Fruit fly (Drosophila melanogaster) whole organism, embryonic: ENCODE measurements around the gene CG10512.

Source experiments
- Adf1 ChIP-seq: fragments of 200-800 bp; sonication (Bioruptor generic); IDR thresholded peaks from 2 replicates; pipeline ENCODE4 v1.3.6; 2022; ENCODE audit warnings: missing biosample characterization, missing genetic modification characterization
- Asciz ChIP-seq: fragments of 200-800 bp; sonication (Bioruptor generic); optimal IDR thresholded peaks from 2 replicates; lab custom pipeline; 2017; ENCODE audit warnings: missing biosample characterization, mild to moderate bottlenecking, missing genetic modification characterization, missing genetic modification reagents
- B-H2 ChIP-seq: fragments of 200-800 bp; sonication (Bioruptor generic); optimal IDR thresholded peaks from 2 replicates; lab custom pipeline; 2018; ENCODE audit warnings: missing biosample characterization, mild to moderate bottlenecking, missing genetic modification characterization
- CG11398 ChIP-seq: fragments of 200-800 bp; sonication (Bioruptor generic); optimal IDR thresholded peaks from 2 replicates; lab custom pipeline; 2016; ENCODE audit warnings: missing biosample characterization, missing genetic modification characterization
- CG1233 ChIP-seq: fragments of 200-800 bp; sonication (Bioruptor generic); optimal IDR thresholded peaks from 4 replicates; lab custom pipeline; 2018; ENCODE audit warnings: missing biosample characterization, mild to moderate bottlenecking, missing genetic modification characterization
- CG13296 ChIP-seq: fragments of 200-800 bp; sonication (Bioruptor generic); optimal IDR thresholded peaks from 3 replicates; lab custom pipeline; 2018; ENCODE audit warnings: missing biosample characterization, mild to moderate bottlenecking, missing genetic modification characterization
- CG14050 ChIP-seq: fragments of 200-800 bp; sonication (Bioruptor generic); IDR thresholded peaks from 3 replicates; pipeline ENCODE4 v1.3.6; 2022; ENCODE audit warnings: missing biosample characterization, missing genetic modification characterization
- CG14667 ChIP-seq: fragments of 200-800 bp; sonication (Bioruptor generic); IDR thresholded peaks from 2 replicates; pipeline ENCODE4 v1.3.6; 2022; ENCODE audit warnings: missing biosample characterization, missing genetic modification characterization
- CG15514 ChIP-seq: fragments of 200-800 bp; sonication (Bioruptor generic); optimal IDR thresholded peaks from 3 replicates; lab custom pipeline; 2017; ENCODE audit warnings: missing biosample characterization, missing genetic modification characterization, mild to moderate bottlenecking, moderate library complexity, missing genetic modification reagents
- CG15696 ChIP-seq: fragments of 200-800 bp; sonication (Bioruptor generic); optimal IDR thresholded peaks from 2 replicates; lab custom pipeline; 2019; ENCODE audit warnings: missing biosample characterization, mild to moderate bottlenecking, missing genetic modification characterization, moderate library complexity
- CG17328 ChIP-seq: fragments of 200-800 bp; sonication (Bioruptor generic); IDR thresholded peaks from 2 replicates; pipeline ENCODE4 v1.3.6; 2022; ENCODE audit warnings: missing biosample characterization, missing genetic modification characterization
- CG17612 ChIP-seq: fragments of 200-800 bp; sonication (Bioruptor generic); IDR thresholded peaks from 2 replicates; pipeline ENCODE4 v1.3.6; 2022; ENCODE audit warnings: missing biosample characterization, missing genetic modification characterization
- CG18011 ChIP-seq: fragments of 200-800 bp; sonication (Bioruptor generic); optimal IDR thresholded peaks from 2 replicates; lab custom pipeline; 2017; ENCODE audit warnings: missing biosample characterization, missing genetic modification characterization, mild to moderate bottlenecking, moderate library complexity, missing genotype
- CG2199 ChIP-seq: fragments of 200-800 bp; sonication (Bioruptor generic); IDR thresholded peaks from 3 replicates; pipeline ENCODE4 v1.3.6; 2022; ENCODE audit warnings: missing biosample characterization, missing genetic modification characterization
- CG31441 ChIP-seq: fragments of 200-800 bp; sonication (Bioruptor generic); IDR thresholded peaks from 2 replicates; pipeline ENCODE4 v1.3.6; 2022; ENCODE audit warnings: missing biosample characterization, missing genetic modification characterization
- CG33557 ChIP-seq: fragments of 200-800 bp; sonication (Bioruptor generic); optimal IDR thresholded peaks from 2 replicates; lab custom pipeline; 2019; ENCODE audit warnings: missing biosample characterization, mild to moderate bottlenecking, missing genetic modification characterization, moderate library complexity
- CG6765 ChIP-seq: fragments of 200-800 bp; sonication (Bioruptor generic); optimal IDR thresholded peaks from 3 replicates; lab custom pipeline; 2017; ENCODE audit warnings: missing biosample characterization, mild to moderate bottlenecking, missing genetic modification characterization
- CG6854 ChIP-seq: fragments of 200-800 bp; sonication (Bioruptor generic); optimal IDR thresholded peaks from 3 replicates; lab custom pipeline; 2017; ENCODE audit warnings: missing biosample characterization, mild to moderate bottlenecking, missing genetic modification characterization
- CG7963 ChIP-seq: fragments of 200-800 bp; sonication (Bioruptor generic); IDR thresholded peaks from 3 replicates; pipeline ENCODE4 v1.3.6; 2022; ENCODE audit warnings: missing biosample characterization, missing genetic modification characterization; ENCODE audit not compliant: partially characterized antibody
- CHES-1-like ChIP-seq: fragments of 200-800 bp; sonication (Bioruptor generic); optimal IDR thresholded peaks from 2 replicates; lab custom pipeline; 2016; ENCODE audit warnings: missing biosample characterization, missing genetic modification characterization
- D19B ChIP-seq: fragments of 200-800 bp; sonication (Bioruptor generic); optimal IDR thresholded peaks from 2 replicates; lab custom pipeline; 2017; ENCODE audit warnings: missing biosample characterization, mild to moderate bottlenecking, missing genetic modification characterization
- Deaf1 ChIP-seq: fragments of 200-800 bp; optimal IDR thresholded peaks from 3 replicates; lab custom pipeline; 2019; ENCODE audit warnings: missing biosample characterization, mild to moderate bottlenecking, missing genetic modification characterization, moderate library complexity
- Dref ChIP-seq: fragments of 200-800 bp; sonication (Bioruptor generic); IDR thresholded peaks from 2 replicates; pipeline ENCODE4 v1.3.6; 2022; ENCODE audit warnings: missing biosample characterization, missing genetic modification characterization
- Ets97D ChIP-seq: fragments of 200-800 bp; sonication (Bioruptor generic); optimal IDR thresholded peaks from 3 replicates; lab custom pipeline; 2016; ENCODE audit warnings: missing biosample characterization, missing genetic modification characterization
- GATAe ChIP-seq: fragments of 200-800 bp; sonication (Bioruptor generic); conservative IDR thresholded peaks from 2 replicates; pipeline ENCODE4 v1.3.6; 2022; ENCODE audit warnings: missing biosample characterization, missing genetic modification characterization
- H15 ChIP-seq: fragments of 200-800 bp; sonication (Bioruptor generic); IDR thresholded peaks from 3 replicates; pipeline ENCODE4 v1.3.6; 2022; ENCODE audit warnings: missing biosample characterization, missing genetic modification characterization
- Hr3 ChIP-seq: fragments of 200-800 bp; sonication (Bioruptor generic); optimal IDR thresholded peaks from 3 replicates; lab custom pipeline; 2016; ENCODE audit warnings: missing biosample characterization, missing genetic modification characterization
- Med ChIP-seq: fragments of 200-800 bp; sonication (Bioruptor generic); peaks from one replicate; lab custom pipeline; 2016; ENCODE audit warnings: missing biosample characterization, missing genetic modification characterization, mild to moderate bottlenecking, inconsistent platforms, moderate library complexity
- Meics ChIP-seq: fragments of 200-800 bp; sonication (Bioruptor generic); optimal IDR thresholded peaks from 2 replicates; lab custom pipeline; 2017; ENCODE audit warnings: missing biosample characterization, mild to moderate bottlenecking, missing genetic modification characterization
- NC2β ChIP-seq: fragments of 200-800 bp; sonication (Bioruptor generic); optimal IDR thresholded peaks from 2 replicates; lab custom pipeline; 2016; ENCODE audit warnings: missing biosample characterization, missing genetic modification characterization
- Nf-YB ChIP-seq: fragments of 200-800 bp; sonication (Bioruptor generic); optimal IDR thresholded peaks from 3 replicates; lab custom pipeline; 2019; ENCODE audit warnings: missing biosample characterization, mild to moderate bottlenecking, missing genetic modification characterization, moderate library complexity
- Ptx1 ChIP-seq: fragments of 200-800 bp; sonication (Bioruptor generic); IDR thresholded peaks from 2 replicates; pipeline ENCODE4 v1.3.6; 2022; ENCODE audit warnings: missing biosample characterization, missing genetic modification characterization
- Sox102F ChIP-seq: fragments of 200-800 bp; sonication (Bioruptor generic); optimal IDR thresholded peaks from 2 replicates; lab custom pipeline; 2018; ENCODE audit warnings: missing biosample characterization, mild to moderate bottlenecking, missing genetic modification characterization, moderate library complexity
- bab2 ChIP-seq: fragments of 200-800 bp; sonication (Bioruptor generic); optimal IDR thresholded peaks from 2 replicates; lab custom pipeline; 2016; ENCODE audit warnings: missing biosample characterization, missing genetic modification characterization
- bbx ChIP-seq: fragments of 200-800 bp; sonication (Bioruptor generic); IDR thresholded peaks from 2 replicates; pipeline ENCODE4 v1.3.6; 2022; ENCODE audit warnings: missing biosample characterization, missing genetic modification characterization; ENCODE audit not compliant: partially characterized antibody
- cas ChIP-seq: fragments of 200-800 bp; sonication (Bioruptor generic); IDR thresholded peaks from 2 replicates; pipeline ENCODE4 v1.3.6; 2022; ENCODE audit warnings: missing biosample characterization, missing genetic modification characterization
- cato ChIP-seq: fragments of 200-800 bp; sonication (Bioruptor generic); optimal IDR thresholded peaks from 2 replicates; lab custom pipeline; 2016; ENCODE audit warnings: missing biosample characterization, missing genetic modification characterization, borderline replicate concordance
- chm ChIP-seq: fragments of 200-800 bp; sonication (Bioruptor generic); IDR thresholded peaks from 2 replicates; pipeline ENCODE4 v1.3.6; 2022; ENCODE audit warnings: missing biosample characterization, missing genetic modification characterization
- ci ChIP-seq: fragments of 200-800 bp; sonication (Bioruptor generic); IDR thresholded peaks from 3 replicates; pipeline ENCODE4 v1.3.6; 2022; ENCODE audit warnings: missing biosample characterization, missing genetic modification characterization
- gcm ChIP-seq: fragments of 200-800 bp; sonication (Bioruptor generic); optimal IDR thresholded peaks from 2 replicates; lab custom pipeline; 2019; ENCODE audit warnings: missing biosample characterization, mild to moderate bottlenecking, missing genetic modification characterization, moderate library complexity
- lov ChIP-seq, 2 experiments: fragments of 200-800 bp in 1 of 2; fragments of >200 bp in 1 of 2; sonication (Bioruptor generic) in 1 of 2; IDR thresholded peaks in 1 of 2; optimal IDR thresholded peaks in 1 of 2; 2 replicates in 1 of 2; 3 replicates in 1 of 2; pipeline versions ENCODE4 v1.3.6 to Lab custom; 2017 to 2022; ENCODE audit warnings: missing biosample characterization in 1 of 2, missing genetic modification characterization in 1 of 2
- mirr ChIP-seq: fragments of 200-800 bp; sonication (Bioruptor generic); optimal IDR thresholded peaks from 3 replicates; lab custom pipeline; 2018; ENCODE audit warnings: missing biosample characterization, mild to moderate bottlenecking, missing genetic modification characterization
- nerfin-2 ChIP-seq: fragments of 200-800 bp; sonication (Bioruptor generic); IDR thresholded peaks from 2 replicates; pipeline ENCODE4 v1.3.6; 2022; ENCODE audit warnings: missing biosample characterization, missing genetic modification characterization; ENCODE audit not compliant: partially characterized antibody
- unc-4 ChIP-seq: fragments of 200-800 bp; sonication (Bioruptor generic); IDR thresholded peaks from 2 replicates; pipeline ENCODE4 v1.3.6; 2022; ENCODE audit warnings: missing biosample characterization, missing genetic modification characterization; ENCODE audit not compliant: partially characterized antibody
- unpg ChIP-seq: fragments of 200-800 bp; sonication (Bioruptor generic); optimal IDR thresholded peaks from 3 replicates; lab custom pipeline; 2018; ENCODE audit warnings: missing biosample characterization, mild to moderate bottlenecking, missing genetic modification characterization, moderate library complexity
- wdn ChIP-seq: fragments of 200-800 bp; sonication (Bioruptor generic); IDR thresholded peaks from 2 replicates; pipeline ENCODE4 v1.3.6; 2022; ENCODE audit warnings: missing biosample characterization, missing genetic modification characterization
- wor ChIP-seq: fragments of 200-800 bp; sonication (Bioruptor generic); IDR thresholded peaks from 2 replicates; pipeline ENCODE4 v1.3.6; 2022; ENCODE audit warnings: missing biosample characterization, missing genetic modification characterization

Gene CG10512

DNA sequence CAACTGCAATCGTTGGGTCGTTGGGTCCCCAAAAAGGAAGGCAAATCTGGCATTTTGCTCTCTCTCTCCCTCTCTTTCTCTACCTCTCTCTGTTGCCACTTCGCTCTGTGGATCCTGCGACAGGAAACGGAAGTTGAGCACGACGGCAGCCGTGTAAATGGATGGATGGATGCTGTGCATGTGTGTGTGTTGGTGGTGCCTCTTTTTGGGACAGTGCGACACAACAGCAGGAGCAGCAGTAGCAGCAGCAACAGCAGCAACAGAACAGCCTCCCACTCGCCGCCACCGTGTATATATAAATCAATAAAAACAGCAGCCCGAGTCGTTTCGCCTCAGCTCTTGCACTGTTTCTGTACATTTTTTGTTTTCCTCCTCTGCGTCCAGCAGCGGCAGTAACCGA is 10.7 kb upstream of the CG10512 start (continued):
- TF ChIP-seq Asciz (GFP tag; lab: Kevin White, UChicago) (no peak), Dref (GFP tag; lab: Robert Waterston, UW) (no peak), D19B (GFP tag; lab: Kevin White, UChicago) (no peak), Deaf1 (tag; lab: Kevin White, UChicago) (peak; percentile 28), Nf-YB (GFP tag; lab: Kevin White, UChicago) (no peak), Med (GFP tag; lab: Kevin White, UChicago) (peak; percentile 80), CG1233 (GFP tag; lab: Kevin White, UChicago) (no peak), NC2β (GFP tag; lab: Kevin White, UChicago) (no peak), unpg (GFP tag; lab: Kevin White, UChicago) (no peak), Ptx1 (GFP tag; lab: Robert Waterston, UW) (no peak), CG6765 (GFP tag; lab: Kevin White, UChicago) (peak; percentile 60), CG13296 (GFP tag; lab: Kevin White, UChicago) (peak; percentile 35), CG17328 (0 out of 2 replicates have a peak, but pooled peaks have one; percentile 12), CG2199 (GFP tag; lab: Robert Waterston, UW) (no peak), CG17612 (GFP tag; lab: Robert Waterston, UW) (no peak), CG33557 (GFP tag; lab: Kevin White, UChicago) (no peak), B-H2 (peak; percentile 10), cato (GFP tag; lab: Kevin White, UChicago) (no peak), CG31441 (GFP tag; lab: Robert Waterston, UW) (no peak), CG11398 (no peak), Hr3 (GFP tag; lab: Kevin White, UChicago) (no peak), Meics (GFP tag; lab: Kevin White, UChicago) (peak; percentile 34), nerfin-2 (GFP tag; lab: Robert Waterston, UW) (no peak), H15 (GFP tag; lab: Robert Waterston, UW) (no peak), CHES-1-like (GFP tag; lab: Kevin White, UChicago) (no peak), Ets97D (peak; percentile 67), wor (GFP tag; lab: Robert Waterston, UW) (no peak), GATAe (GFP tag; lab: Robert Waterston, UW) (no peak), chm (GFP tag; lab: Robert Waterston, UW) (no peak), CG15514 (peak; percentile 32), CG18011 (GFP tag; lab: Kevin White, UChicago) (no peak), Adf1 (GFP tag; lab: Robert Waterston, UW) (no peak), CG6854 (peak; percentile 33), unc-4 (GFP tag; lab: Robert Waterston, UW) (no peak), CG14667 (no peak), CG15696 (tag; lab: Kevin White, UChicago) (no peak), lov (optimal IDR thresholded peaks at IDR 0.05; lab: Kevin White, UChicago) (no peak), lov (GFP tag; IDR thresholded peaks at IDR 0.05; lab: Robert Waterston, UW) (no peak), bbx (no peak), CG7963 (GFP tag; lab: Robert Waterston, UW) (no peak), CG14050 (no peak), Sox102F (no peak), bab2 (no peak), wdn (GFP tag; lab: Robert Waterston, UW) (no peak), cas (GFP tag; lab: Robert Waterston, UW) (no peak), gcm (GFP tag; lab: Kevin White, UChicago) (no peak), mirr (GFP tag; lab: Kevin White, UChicago) (peak; percentile 44), ci (GFP tag; lab: Robert Waterston, UW) (0 out of 3 replicates have a peak, but pooled peaks have one; percentile 10)
